Worm (Caenorhabditis elegans): ENCODE measurements around the gene T25B9.9.

ce11 chrIV:10798604-10799003, 29.2 kb downstream of the T25B9.9 start:
- TF ChIP-seq B0310.2 (tag; optimal IDR thresholded peaks at IDR 0.05), result no peak
- TF ChIP-seq flt-1 (GFP tag; IDR thresholded peaks at IDR 0.05), result no peak
- no peak for TF ChIP-seq tra-4 (tag; optimal IDR thresholded peaks at IDR 0.05)
- TF ChIP-seq scrt-1 (GFP tag; IDR thresholded peaks at IDR 0.05), result no peak
- no peak for TF ChIP-seq ama-1 (optimal IDR thresholded peaks at IDR 0.05)
- TF ChIP-seq F13C5.2 (tag; optimal IDR thresholded peaks at IDR 0.05), result no peak
- TF ChIP-seq hmg-4 (GFP tag; optimal IDR thresholded peaks at IDR 0.05), result no peak
- no peak for TF ChIP-seq hnd-1 (tag; optimal IDR thresholded peaks at IDR 0.05)
- no peak for TF ChIP-seq ets-7 (tag; optimal IDR thresholded peaks at IDR 0.05)
